Worm (Caenorhabditis elegans) whole organism, early embryonic: ENCODE data around the gene Y54E2A.7.

Experiments
- B0310.2 ChIP-seq: sonication (generic microtip); optimal IDR thresholded peaks from 2 replicates; lab custom pipeline; 2016; ENCODE audit warnings: mild to moderate bottlenecking, missing genetic modification characterization, missing compliant biosample characterization
- aly-1 ChIP-seq: sonication (generic microtip); optimal IDR thresholded peaks from 2 replicates; lab custom pipeline; 2016; ENCODE audit warnings: missing genetic modification characterization, missing compliant biosample characterization
- ama-1 ChIP-seq: fragments of 150-350 bp; optimal IDR thresholded peaks from 2 replicates; lab custom pipeline; 2014
- ceh-13 ChIP-seq: fragments of 200-800 bp; sonication (Bioruptor generic); optimal IDR thresholded peaks from 2 replicates; lab custom pipeline; 2018; ENCODE audit warnings: mild to moderate bottlenecking, missing genetic modification characterization, missing compliant biosample characterization
- ets-7 ChIP-seq: sonication (generic microtip); optimal IDR thresholded peaks from 2 replicates; lab custom pipeline; 2016; ENCODE audit warnings: missing genotype, missing genetic modification characterization, missing compliant biosample characterization
- flt-1 ChIP-seq: fragments of 200-800 bp; sonication (Bioruptor generic); IDR thresholded peaks from 2 replicates; pipeline ENCODE4 v1.3.6; 2022; ENCODE audit warnings: missing genetic modification characterization, missing compliant biosample characterization
- hnd-1 ChIP-seq: sonication (generic microtip); optimal IDR thresholded peaks from 2 replicates; lab custom pipeline; 2016; ENCODE audit warnings: missing genetic modification characterization, missing compliant biosample characterization
- pes-1 ChIP-seq: fragments of 200-800 bp; sonication (Bioruptor generic); IDR thresholded peaks from 2 replicates; pipeline ENCODE4 v1.3.6; 2022; ENCODE audit warnings: missing genetic modification reagents, missing genetic modification characterization, missing compliant biosample characterization
- scrt-1 ChIP-seq: fragments of 200-800 bp; sonication (Bioruptor generic); IDR thresholded peaks from 2 replicates; pipeline ENCODE4 v1.3.6; 2022; ENCODE audit warnings: missing genetic modification characterization, missing compliant biosample characterization
- sea-1 ChIP-seq: fragments of 200-800 bp; sonication (Bioruptor generic); conservative IDR thresholded peaks from 2 replicates; pipeline ENCODE4 v1.3.6; 2022; ENCODE audit warnings: missing genetic modification characterization, missing compliant biosample characterization
- tbx-11 ChIP-seq: fragments of 200-800 bp; sonication (Bioruptor generic); IDR thresholded peaks from 2 replicates; pipeline ENCODE4 v1.3.6; 2022; ENCODE audit warnings: missing genetic modification characterization, missing compliant biosample characterization
- tbx-37 ChIP-seq: fragments of 200-800 bp; sonication (Bioruptor generic); conservative IDR thresholded peaks from 2 replicates; pipeline ENCODE4 v1.3.6; 2022; ENCODE audit warnings: missing genetic modification reagents, missing genetic modification characterization, missing compliant biosample characterization
- tra-4 ChIP-seq: sonication (generic microtip); optimal IDR thresholded peaks from 2 replicates; lab custom pipeline; 2017; ENCODE audit warnings: missing genetic modification characterization, missing compliant biosample characterization

DNA sequence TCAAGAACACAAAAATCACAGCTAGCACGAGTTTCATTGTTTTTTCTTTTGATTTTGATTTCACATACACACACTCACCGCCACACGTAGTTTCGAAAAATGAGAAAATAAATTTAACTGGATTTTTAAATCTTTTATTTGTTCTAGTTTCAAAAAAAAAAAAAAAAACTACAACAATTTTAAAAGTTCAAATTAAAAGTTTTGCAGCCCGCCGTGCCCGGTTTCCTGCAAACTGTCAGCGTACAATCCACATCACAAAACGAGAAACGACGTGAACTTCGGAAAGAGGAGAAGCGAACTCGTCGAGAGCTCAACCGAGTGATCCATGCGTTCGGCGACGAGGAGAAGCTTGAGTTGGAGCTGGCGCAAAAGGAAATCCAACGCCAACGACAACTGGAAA, 15.1 kb downstream of the Y54E2A.7 start, which contains the start of gene Y54E2A.5:
- TF ChIP-seq pes-1 (no peak), tbx-11 (GFP tag; lab: Robert Waterston, UW) (no peak), ceh-13 (GFP tag; lab: Kevin White, UChicago) (no peak), scrt-1 (GFP tag; lab: Robert Waterston, UW) (no peak), sea-1 (GFP tag; lab: Robert Waterston, UW) (no peak), tra-4 (no peak), ama-1 (no peak), B0310.2 (tag; lab: Kevin White, UChicago) (no peak), hnd-1 (tag; lab: Kevin White, UChicago) (no peak), ets-7 (tag; lab: Kevin White, UChicago) (no peak), aly-1 (no peak), flt-1 (GFP tag; lab: Robert Waterston, UW) (no peak), tbx-37 (GFP tag; lab: Robert Waterston, UW) (no peak)
